Worm (Caenorhabditis elegans) whole organism, L1 larva: ENCODE results near the gene F21C10.18.

Experiments
- nhr-11 ChIP-seq: fragments of 150-350 bp; optimal IDR thresholded peaks from 2 replicates; lab custom pipeline; 2014; ENCODE audit warnings: missing biosample characterization, missing genetic modification characterization
- rnt-1 ChIP-seq: sonication (generic microtip); optimal IDR thresholded peaks from 2 replicates; lab custom pipeline; 2016; ENCODE audit warnings: mild to moderate bottlenecking, missing genetic modification characterization, moderate library complexity, missing compliant biosample characterization

- no peak for TF ChIP-seq rnt-1
- no peak for TF ChIP-seq nhr-11 (tag; lab: Kevin White, UChicago)
These were observed at the start of gene F21C10.18 for ce11 chrV:9108219-9108618.
